Fruit fly (Drosophila melanogaster): Measurements from ENCODE around the gene Vps2.
A peak's percentile ranks its signal among the peaks of the same experiment; 100 is the strongest.

The Vps2 gene

dm6 chr3R:26039793-26040335 is 12.8 kb upstream of the Vps2 start:
- TF ChIP-seq CG5204 (GFP tag; optimal IDR thresholded peaks at IDR 0.05): no peak
- TF ChIP-seq Clk (GFP tag; optimal IDR thresholded peaks at IDR 0.05): no peak
- no peak for TF ChIP-seq CG7101 (tag; optimal IDR thresholded peaks at IDR 0.05)
- TF ChIP-seq pad (GFP tag; optimal IDR thresholded peaks at IDR 0.05): no peak
- TF ChIP-seq kay (GFP tag; ENCODE audit: borderline replicate concordance): no peak
- TF ChIP-seq CG14711 (tag; optimal IDR thresholded peaks at IDR 0.05): no peak
- TF ChIP-seq Mnt (GFP tag; optimal IDR thresholded peaks at IDR 0.05): no peak
- no peak for TF ChIP-seq ovo (GFP tag; optimal IDR thresholded peaks at IDR 0.05)
- no peak for TF ChIP-seq CG33017 (tag; optimal IDR thresholded peaks at IDR 0.05)
- no peak for TF ChIP-seq toe (GFP tag; optimal IDR thresholded peaks at IDR 0.05)
- TF ChIP-seq CG1620 (GFP tag; optimal IDR thresholded peaks at IDR 0.05): no peak
- no peak for TF ChIP-seq CG7045 (GFP tag; optimal IDR thresholded peaks at IDR 0.05)
- TF ChIP-seq CG12768 (GFP tag; optimal IDR thresholded peaks at IDR 0.05): no peak

DNA sequence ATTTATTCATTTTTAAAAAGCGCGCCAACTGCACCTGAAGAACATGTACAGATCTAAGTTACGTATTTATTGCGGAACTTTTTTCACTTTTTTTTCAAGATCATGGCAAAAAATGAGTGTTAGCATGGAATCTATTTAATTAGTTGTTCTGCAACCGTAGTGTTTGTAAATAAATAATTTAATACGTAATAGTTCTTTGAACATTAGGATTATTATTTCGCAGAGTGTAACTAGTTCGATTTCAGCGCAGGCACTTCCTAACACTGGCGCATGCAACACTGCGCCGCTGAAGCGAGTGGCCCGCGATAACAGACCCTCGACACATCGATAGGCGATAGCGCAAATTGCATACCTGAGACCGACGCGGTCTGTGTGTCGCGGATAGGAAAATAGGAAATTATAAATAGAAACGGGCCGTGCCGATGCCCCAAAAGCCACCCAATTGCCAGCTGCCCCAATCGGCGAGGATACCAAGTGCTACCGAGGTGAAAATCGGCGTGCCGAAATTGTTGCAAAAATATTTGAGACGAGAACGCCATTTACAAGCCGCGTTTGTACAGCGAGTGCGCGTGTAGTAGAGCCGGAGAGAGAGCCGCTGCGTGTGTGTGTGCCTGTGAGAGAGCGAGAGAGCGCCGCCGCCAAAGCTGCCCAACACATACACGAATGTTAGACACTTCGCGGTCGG is 11.1 kb upstream of the Vps2 start, which contains the start of gene gro:
gro (plus strand) TSS at position 320 of the 685 bp plus-strand sequence.
- TF ChIP-seq bab1 (GFP tag; optimal IDR thresholded peaks at IDR 0.05) (peak; percentile 62), CG14711 (tag; optimal IDR thresholded peaks at IDR 0.05) (no peak), toe (GFP tag; optimal IDR thresholded peaks at IDR 0.05) (peak; percentile 88), ovo (GFP tag; optimal IDR thresholded peaks at IDR 0.05) (peak; percentile 79), CG11617 (GFP tag; optimal IDR thresholded peaks at IDR 0.05) (peak; percentile 22), tj (GFP tag; optimal IDR thresholded peaks at IDR 0.05) (no peak), Clk (GFP tag; optimal IDR thresholded peaks at IDR 0.05) (peak; percentile 68), cnc (optimal IDR thresholded peaks at IDR 0.05) (no peak), CG7101 (tag; optimal IDR thresholded peaks at IDR 0.05) (peak; percentile 68), cic (GFP tag; optimal IDR thresholded peaks at IDR 0.05) (no peak), CG5204 (GFP tag; optimal IDR thresholded peaks at IDR 0.05) (peak; percentile 80), CG12768 (GFP tag; optimal IDR thresholded peaks at IDR 0.05) (peak; percentile 40), pad (GFP tag; optimal IDR thresholded peaks at IDR 0.05) (peak; percentile 65), kay (GFP tag; ENCODE audit: borderline replicate concordance) (peak; percentile 91), Hr96 (GFP tag; optimal IDR thresholded peaks at IDR 0.05) (peak; percentile 74), CG33017 (tag; optimal IDR thresholded peaks at IDR 0.05) (peak; percentile 60), Crg-1 (GFP tag; optimal IDR thresholded peaks at IDR 0.05) (peak; percentile 86), Mnt (GFP tag; optimal IDR thresholded peaks at IDR 0.05) (peak; percentile 79), CG1620 (GFP tag; optimal IDR thresholded peaks at IDR 0.05) (peak; percentile 86), CG7045 (GFP tag; optimal IDR thresholded peaks at IDR 0.05) (peak; percentile 65)

- TF ChIP-seq cnc (optimal IDR thresholded peaks at IDR 0.05) (no peak), Mnt (GFP tag; optimal IDR thresholded peaks at IDR 0.05) (peak; percentile 91), pad (GFP tag; optimal IDR thresholded peaks at IDR 0.05) (peak; percentile 70), CG7045 (GFP tag; optimal IDR thresholded peaks at IDR 0.05) (peak; percentile 93), cic (GFP tag; optimal IDR thresholded peaks at IDR 0.05) (peak; percentile 54), ovo (GFP tag; optimal IDR thresholded peaks at IDR 0.05) (peak; percentile 67), CG7101 (tag; optimal IDR thresholded peaks at IDR 0.05) (peak; percentile 92), CG1620 (GFP tag; optimal IDR thresholded peaks at IDR 0.05) (peak; percentile 87), tj (GFP tag; optimal IDR thresholded peaks at IDR 0.05) (peak; percentile 81), Clk (GFP tag; optimal IDR thresholded peaks at IDR 0.05) (peak; percentile 82), Hr96 (GFP tag; optimal IDR thresholded peaks at IDR 0.05) (peak; percentile 96), CG33017 (tag; optimal IDR thresholded peaks at IDR 0.05) (peak; percentile 90), CG12768 (GFP tag; optimal IDR thresholded peaks at IDR 0.05) (peak; percentile 93), CG11617 (GFP tag; optimal IDR thresholded peaks at IDR 0.05) (peak; percentile 95), CG14711 (tag; optimal IDR thresholded peaks at IDR 0.05) (peak; percentile 100), Crg-1 (GFP tag; optimal IDR thresholded peaks at IDR 0.05) (peak; percentile 92), toe (GFP tag; optimal IDR thresholded peaks at IDR 0.05) (peak; percentile 96), bab1 (GFP tag; optimal IDR thresholded peaks at IDR 0.05) (peak; percentile 93), CG5204 (GFP tag; optimal IDR thresholded peaks at IDR 0.05) (peak; percentile 96), kay (GFP tag; ENCODE audit: borderline replicate concordance) (no peak)
Observed at dm6 chr3R:26042131-26042885, 10.3 kb upstream of the Vps2 start.

dm6 chr3R:26055214-26055632 is 2.6 kb downstream of the Vps2 start, which contains the start of gene Cmpk:
Cmpk (minus strand) TSS chr3R:26055438.
- TF ChIP-seq pad (GFP tag; optimal IDR thresholded peaks at IDR 0.05): peak; percentile 84
- peak; percentile 37 for TF ChIP-seq Clk (GFP tag; optimal IDR thresholded peaks at IDR 0.05)
- peak; percentile 73 for TF ChIP-seq Hr96 (GFP tag; optimal IDR thresholded peaks at IDR 0.05)
- TF ChIP-seq CG14711 (tag; optimal IDR thresholded peaks at IDR 0.05): peak; percentile 77
- TF ChIP-seq CG5204 (GFP tag; optimal IDR thresholded peaks at IDR 0.05): no peak
- no peak for TF ChIP-seq kay (GFP tag; ENCODE audit: borderline replicate concordance)
- peak; percentile 82 for TF ChIP-seq CG1620 (GFP tag; optimal IDR thresholded peaks at IDR 0.05)
- TF ChIP-seq CG11617 (GFP tag; optimal IDR thresholded peaks at IDR 0.05): peak; percentile 77
- TF ChIP-seq ovo (GFP tag; optimal IDR thresholded peaks at IDR 0.05): peak; percentile 51
- peak; percentile 56 for TF ChIP-seq toe (GFP tag; optimal IDR thresholded peaks at IDR 0.05)
- TF ChIP-seq bab1 (GFP tag; optimal IDR thresholded peaks at IDR 0.05): peak; percentile 90
- no peak for TF ChIP-seq cnc (optimal IDR thresholded peaks at IDR 0.05)
- peak; percentile 68 for TF ChIP-seq CG7045 (GFP tag; optimal IDR thresholded peaks at IDR 0.05)
- TF ChIP-seq CG7101 (tag; optimal IDR thresholded peaks at IDR 0.05): peak; percentile 94
- peak; percentile 87 for TF ChIP-seq CG33017 (tag; optimal IDR thresholded peaks at IDR 0.05)
- TF ChIP-seq tj (GFP tag; optimal IDR thresholded peaks at IDR 0.05): peak; percentile 99
- TF ChIP-seq cic (GFP tag; optimal IDR thresholded peaks at IDR 0.05): peak; percentile 84
- TF ChIP-seq Mnt (GFP tag; optimal IDR thresholded peaks at IDR 0.05): peak; percentile 90
- peak; percentile 87 for TF ChIP-seq CG12768 (GFP tag; optimal IDR thresholded peaks at IDR 0.05)
- TF ChIP-seq Crg-1 (GFP tag; optimal IDR thresholded peaks at IDR 0.05): peak; percentile 95

All from whole organism, adult.